Worm (Caenorhabditis elegans) whole organism, young adult: ENCODE results near the gene F45G2.9.

Experiments used
- B0035.1 ChIP-seq: sonication (generic microtip); optimal IDR thresholded peaks from 2 replicates; lab custom pipeline; 2016; ENCODE audit warnings: missing genetic modification characterization, mild to moderate bottlenecking, missing compliant biosample characterization, missing genotype, missing genetic modification reagents
- B0336.3 ChIP-seq: fragments of 200-800 bp; sonication (Bioruptor generic); IDR thresholded peaks from 2 replicates; pipeline ENCODE4 v1.3.6; 2022; ENCODE audit warnings: missing genetic modification characterization, missing compliant biosample characterization
- C06A6.2 ChIP-seq: fragments of 200-800 bp; sonication (Bioruptor generic); conservative IDR thresholded peaks from 2 replicates; pipeline ENCODE4 v1.3.6; 2022; ENCODE audit warnings: missing genetic modification characterization, missing compliant biosample characterization
- F39B2.1 ChIP-seq: fragments of 200-800 bp; sonication (Bioruptor generic); IDR thresholded peaks from 2 replicates; pipeline ENCODE4 v1.3.6; 2022; ENCODE audit warnings: missing genetic modification reagents, missing genetic modification characterization, missing compliant biosample characterization
- F52B5.7 ChIP-seq: sonication (generic microtip); optimal IDR thresholded peaks from 2 replicates; lab custom pipeline; 2016; ENCODE audit warnings: mild to moderate bottlenecking, missing genetic modification characterization, missing compliant biosample characterization
- K12H6.12 ChIP-seq: fragments of 200-800 bp; sonication (Bioruptor generic); optimal IDR thresholded peaks from 2 replicates; lab custom pipeline; 2018; ENCODE audit warnings: mild to moderate bottlenecking, missing genetic modification characterization, missing compliant biosample characterization
- Y53F4B.3 ChIP-seq: fragments of 200-800 bp; sonication (Bioruptor generic); IDR thresholded peaks from 2 replicates; pipeline ENCODE4 v1.3.6; 2022; ENCODE audit warnings: missing genetic modification reagents, missing genetic modification characterization, missing compliant biosample characterization
- akir-1 ChIP-seq: fragments of 200-800 bp; sonication (Bioruptor generic); optimal IDR thresholded peaks from 2 replicates; lab custom pipeline; 2018; ENCODE audit warnings: mild to moderate bottlenecking, missing genetic modification characterization, moderate library complexity, missing compliant biosample characterization
- ama-1 ChIP-seq, 3 experiments: fragments of 150-350 bp in 1 of 3; sonication (generic microtip) in 2 of 3; optimal IDR thresholded peaks; 2 replicates each; lab custom pipeline; 2014 to 2018; ENCODE audit warnings: missing biosample characterization in 2 of 3, missing genetic modification characterization in 2 of 3, missing genetic modification reagents in 2 of 3
- aptf-3 ChIP-seq: fragments of 200-800 bp; sonication (Bioruptor generic); IDR thresholded peaks from 2 replicates; pipeline ENCODE4 v1.3.6; 2022; ENCODE audit warnings: missing genetic modification characterization, missing compliant biosample characterization
- ceh-27 ChIP-seq: fragments of 200-800 bp; sonication (Bioruptor generic); optimal IDR thresholded peaks from 2 replicates; lab custom pipeline; 2018; ENCODE audit warnings: mild to moderate bottlenecking, missing genetic modification characterization, moderate library complexity, missing compliant biosample characterization
- ceh-40 ChIP-seq: fragments of 200-800 bp; sonication (Bioruptor generic); IDR thresholded peaks from 2 replicates; pipeline ENCODE4 v1.3.6; 2022; ENCODE audit warnings: missing genetic modification characterization, missing compliant biosample characterization
- ceh-58 ChIP-seq: fragments of 200-800 bp; sonication (Bioruptor generic); IDR thresholded peaks from 2 replicates; pipeline ENCODE4 v1.3.6; 2022; ENCODE audit warnings: missing genetic modification characterization, missing compliant biosample characterization
- die-1 ChIP-seq: sonication (generic microtip); optimal IDR thresholded peaks from 2 replicates; lab custom pipeline; 2016; ENCODE audit warnings: missing genotype, mild to moderate bottlenecking, missing genetic modification characterization, missing compliant biosample characterization
- dox-1 ChIP-seq: fragments of 200-800 bp; sonication (Bioruptor generic); IDR thresholded peaks from 2 replicates; pipeline ENCODE4 v1.3.6; 2022; ENCODE audit warnings: missing genetic modification reagents, missing genetic modification characterization, missing compliant biosample characterization
- dpl-1 ChIP-seq: fragments of 150-350 bp; optimal IDR thresholded peaks from 2 replicates; lab custom pipeline; 2014; ENCODE audit warnings: missing biosample characterization, missing genetic modification reagents, missing genetic modification characterization
- efl-1 ChIP-seq: fragments of 150-350 bp; optimal IDR thresholded peaks from 2 replicates; lab custom pipeline; 2014; ENCODE audit warnings: missing biosample characterization, missing genetic modification reagents, missing genetic modification characterization
- egl-44 ChIP-seq: fragments of 200-800 bp; sonication (Bioruptor generic); IDR thresholded peaks from 2 replicates; pipeline ENCODE4 v1.3.6; 2022; ENCODE audit warnings: missing genetic modification reagents, missing genetic modification characterization, missing compliant biosample characterization
- egrh-3 ChIP-seq: fragments of 200-800 bp; sonication (Bioruptor generic); IDR thresholded peaks from 2 replicates; pipeline ENCODE4 v1.3.6; 2022; ENCODE audit warnings: missing genetic modification reagents, missing genetic modification characterization, missing compliant biosample characterization
- gei-17 ChIP-seq: fragments of 200-800 bp; sonication (Bioruptor generic); optimal IDR thresholded peaks from 2 replicates; lab custom pipeline; 2018; ENCODE audit warnings: mild to moderate bottlenecking, missing genetic modification characterization, missing compliant biosample characterization
- him-1 ChIP-seq: sonication (generic microtip); optimal IDR thresholded peaks from 2 replicates; lab custom pipeline; 2016; ENCODE audit warnings: missing genotype, missing genetic modification reagents, missing genetic modification characterization, missing compliant biosample characterization
- hlh-12 ChIP-seq: sonication (generic microtip); optimal IDR thresholded peaks from 2 replicates; lab custom pipeline; 2016; ENCODE audit warnings: missing genetic modification characterization, missing compliant biosample characterization
- hmg-20 ChIP-seq: fragments of 200-800 bp; sonication (Bioruptor generic); IDR thresholded peaks from 2 replicates; pipeline ENCODE4 v1.3.6; 2022; ENCODE audit warnings: missing genetic modification reagents, missing genetic modification characterization, missing compliant biosample characterization
- hrde-1 ChIP-seq: sonication (generic microtip); optimal IDR thresholded peaks from 2 replicates; lab custom pipeline; 2016; ENCODE audit warnings: missing genetic modification characterization, mild to moderate bottlenecking, missing compliant biosample characterization, moderate library complexity, missing genotype, missing genetic modification reagents, borderline replicate concordance
- lin-40 ChIP-seq: sonication (generic microtip); optimal IDR thresholded peaks from 2 replicates; lab custom pipeline; 2016; ENCODE audit warnings: missing genetic modification characterization, mild to moderate bottlenecking, missing compliant biosample characterization, missing genotype, missing genetic modification reagents
- lin-54 ChIP-seq: fragments of 200-800 bp; sonication (Bioruptor generic); optimal IDR thresholded peaks from 2 replicates; lab custom pipeline; 2018; ENCODE audit warnings: mild to moderate bottlenecking, missing genetic modification characterization, missing compliant biosample characterization
- lir-1 ChIP-seq: fragments of 200-800 bp; sonication (Bioruptor generic); conservative IDR thresholded peaks from 2 replicates; pipeline ENCODE4 v1.3.6; 2022; ENCODE audit warnings: missing genetic modification reagents, missing genetic modification characterization, missing compliant biosample characterization
- lsl-1 ChIP-seq: fragments of 200-800 bp; sonication (Bioruptor generic); optimal IDR thresholded peaks from 2 replicates; lab custom pipeline; 2018; ENCODE audit warnings: mild to moderate bottlenecking, missing genetic modification characterization, moderate library complexity, missing compliant biosample characterization
- lsy-27 ChIP-seq: sonication (generic microtip); optimal IDR thresholded peaks from 2 replicates; lab custom pipeline; 2017; ENCODE audit warnings: missing genetic modification characterization, mild to moderate bottlenecking, missing compliant biosample characterization, antibody characterized with exemption, missing genotype, borderline replicate concordance; ENCODE audit not compliant: insufficient read depth
- mel-28 ChIP-seq: sonication (generic microtip); optimal IDR thresholded peaks from 2 replicates; lab custom pipeline; 2016; ENCODE audit warnings: borderline replicate concordance, mild to moderate bottlenecking, missing genetic modification characterization, missing compliant biosample characterization
- nfya-2 ChIP-seq: fragments of 200-800 bp; sonication (Bioruptor generic); IDR thresholded peaks from 2 replicates; pipeline ENCODE4 v1.3.6; 2022; ENCODE audit warnings: missing genetic modification reagents, missing genetic modification characterization, missing compliant biosample characterization
- nfyb-1 ChIP-seq: fragments of 200-800 bp; sonication (Bioruptor generic); IDR thresholded peaks from 2 replicates; pipeline ENCODE4 v1.3.6; 2022; ENCODE audit warnings: missing genetic modification reagents, missing genetic modification characterization, missing compliant biosample characterization
- nhr-120 ChIP-seq: fragments of 200-800 bp; sonication (Bioruptor generic); IDR thresholded peaks from 2 replicates; pipeline ENCODE4 v1.3.6; 2022; ENCODE audit warnings: missing genetic modification characterization, missing compliant biosample characterization
- nhr-27 ChIP-seq: fragments of 200-800 bp; sonication (Bioruptor generic); optimal IDR thresholded peaks from 2 replicates; lab custom pipeline; 2018; ENCODE audit warnings: mild to moderate bottlenecking, missing genetic modification characterization, moderate library complexity, missing compliant biosample characterization
- rcor-1 ChIP-seq: fragments of 200-800 bp; sonication (Bioruptor generic); IDR thresholded peaks from 2 replicates; pipeline ENCODE4 v1.3.6; 2022; ENCODE audit warnings: missing genetic modification reagents, missing genetic modification characterization, missing compliant biosample characterization
- rpc-1 ChIP-seq, 2 experiments: fragments of 150-350 bp in 1 of 2; sonication (generic microtip) in 1 of 2; optimal IDR thresholded peaks; 2 replicates each; lab custom pipeline; 2014 to 2018; ENCODE audit warnings: missing biosample characterization in 1 of 2, missing genetic modification characterization in 1 of 2, missing genetic modification reagents in 1 of 2, missing genotype in 1 of 2
- sdz-38 ChIP-seq: sonication (generic microtip); optimal IDR thresholded peaks from 2 replicates; lab custom pipeline; 2016; ENCODE audit warnings: missing genotype, missing genetic modification characterization, missing compliant biosample characterization
- snpc-3.4 ChIP-seq: sonication (generic microtip); optimal IDR thresholded peaks from 2 replicates; lab custom pipeline; 2017; ENCODE audit warnings: missing genetic modification characterization, mild to moderate bottlenecking, missing compliant biosample characterization, antibody characterized with exemption, moderate library complexity, missing genotype, missing genetic modification reagents
- snpc-4 ChIP-seq, 5 experiments: fragments of 150-350 bp in 1 of 5; sonication (generic microtip) in 4 of 5; optimal IDR thresholded peaks; 2 replicates each; lab custom pipeline; 2014 to 2018; ENCODE audit warnings: missing genetic modification characterization in 5 of 5, missing biosample characterization in 3 of 5, antibody characterized with exemption in 2 of 5, mild to moderate bottlenecking in 2 of 5, missing compliant biosample characterization in 2 of 5, missing genotype in 2 of 5, moderate library complexity in 2 of 5, missing genetic modification reagents in 1 of 5
- somi-1 ChIP-seq: fragments of 200-800 bp; sonication (Bioruptor generic); optimal IDR thresholded peaks from 2 replicates; lab custom pipeline; 2018; ENCODE audit warnings: mild to moderate bottlenecking, missing genetic modification characterization, missing compliant biosample characterization
- tbp1 ChIP-seq: fragments of 200-800 bp; sonication (Bioruptor generic); optimal IDR thresholded peaks from 2 replicates; lab custom pipeline; 2018; ENCODE audit warnings: mild to moderate bottlenecking, missing genetic modification characterization, missing compliant biosample characterization
- unc-62 ChIP-seq: fragments of 150-350 bp; optimal IDR thresholded peaks from 2 replicates; lab custom pipeline; 2014; ENCODE audit warnings: missing biosample characterization, missing genetic modification reagents, missing genetic modification characterization
- xnd-1 ChIP-seq: sonication (generic microtip); optimal IDR thresholded peaks from 2 replicates; lab custom pipeline; 2016; ENCODE audit warnings: missing genotype, missing genetic modification reagents, missing genetic modification characterization, missing compliant biosample characterization
- ztf-22 ChIP-seq: fragments of 200-800 bp; sonication (Bioruptor generic); optimal IDR thresholded peaks from 2 replicates; lab custom pipeline; 2018; ENCODE audit warnings: mild to moderate bottlenecking, missing genetic modification characterization, moderate library complexity, missing compliant biosample characterization
- ztf-6 ChIP-seq: fragments of 200-800 bp; sonication (Bioruptor generic); IDR thresholded peaks from 2 replicates; pipeline ENCODE4 v1.3.6; 2022; ENCODE audit warnings: missing genetic modification reagents, missing genetic modification characterization, missing compliant biosample characterization

F45G2.9 gene

DNA sequence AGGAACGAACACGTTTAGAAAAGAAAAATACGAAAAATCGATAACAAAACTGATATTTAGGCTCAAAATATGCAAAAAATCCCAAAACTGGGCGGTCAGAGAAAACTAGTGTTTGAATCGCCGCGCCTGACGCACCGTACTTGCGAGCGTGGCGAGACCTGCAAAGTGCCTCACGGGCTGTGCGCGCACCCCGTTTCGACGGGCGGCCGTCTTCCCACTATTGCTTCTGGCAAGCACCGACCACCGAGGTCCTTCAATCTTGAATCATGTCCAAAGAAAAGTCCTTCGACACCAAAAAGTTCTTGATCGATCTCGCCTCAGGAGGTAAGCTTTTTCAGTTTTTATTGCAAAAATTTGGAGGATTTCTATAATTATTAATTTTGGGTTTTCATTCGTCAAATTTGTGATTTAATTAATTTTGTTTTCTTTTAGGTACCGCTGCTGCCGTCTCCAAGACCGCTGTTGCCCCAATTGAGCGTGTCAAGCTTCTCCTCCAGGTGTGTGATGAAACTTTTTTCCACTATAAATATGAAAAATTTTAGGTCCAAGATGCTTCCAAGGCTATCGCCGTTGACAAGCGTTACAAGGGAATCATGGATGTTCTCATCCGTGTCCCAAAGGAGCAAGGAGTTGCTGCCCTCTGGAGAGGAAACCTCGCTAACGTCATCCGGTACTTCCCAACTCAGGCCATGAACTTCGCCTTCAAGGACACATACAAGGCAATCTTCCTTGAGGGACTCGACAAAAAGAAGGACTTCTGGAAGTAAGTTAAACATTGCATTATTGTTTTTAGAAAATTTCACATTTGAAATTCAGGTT is 26.4 kb upstream of the F45G2.9 start, which contains the start of gene ant-1.1 (continued):
- TF ChIP-seq unc-62, result no peak
- TF ChIP-seq nfyb-1 (GFP tag; lab: Robert Waterston, UW), result peak; percentile 95
- TF ChIP-seq C06A6.2, result peak; percentile 81
- TF ChIP-seq lsy-27 (tag; lab: Kevin White, UChicago), result no peak
- no peak for TF ChIP-seq sdz-38 (tag; lab: Kevin White, UChicago)
- peak; percentile 86 for TF ChIP-seq dpl-1 (GFP tag; lab: Kevin White, UChicago)
- peak; percentile 82 for TF ChIP-seq dox-1 (GFP tag; lab: Robert Waterston, UW)
- TF ChIP-seq B0035.1 (tag; lab: Kevin White, UChicago), result peak; percentile 1
- TF ChIP-seq efl-1 (GFP tag; lab: Kevin White, UChicago), result peak; percentile 86
- peak; percentile 35 for TF ChIP-seq somi-1 (GFP tag; lab: Kevin White, UChicago)
- TF ChIP-seq rpc-1 (optimal IDR thresholded peaks at IDR 0.05; lab: Kevin White, UChicago), result peak; percentile 21
- TF ChIP-seq rpc-1 (tag; optimal IDR thresholded peaks at IDR 0.05; lab: Kevin White, UChicago), result no peak
- TF ChIP-seq B0336.3 (GFP tag; lab: Robert Waterston, UW), result peak; percentile 72; the same call in 1 of the 2 replicates
- TF ChIP-seq die-1 (tag; lab: Kevin White, UChicago), result peak; percentile 35
- peak; percentile 68 for TF ChIP-seq hmg-20
- TF ChIP-seq lin-54, result peak; percentile 99
- TF ChIP-seq xnd-1, result peak; percentile 45
- no peak for TF ChIP-seq hrde-1 (tag; lab: Kevin White, UChicago)
- no peak for TF ChIP-seq nfya-2 (GFP tag; lab: Robert Waterston, UW)
- TF ChIP-seq F39B2.1, result peak; percentile 73; the same call in 1 of the 2 replicates
- TF ChIP-seq ama-1 (optimal IDR thresholded peaks at IDR 0.05; lab: Kevin White, UChicago), result peak; percentile 82
- no peak for TF ChIP-seq ama-1 (GFP tag; optimal IDR thresholded peaks at IDR 0.05; lab: Kevin White, UChicago)
- TF ChIP-seq snpc-3.4 (tag; lab: Kevin White, UChicago), result peak; percentile 77
- TF ChIP-seq rcor-1 (GFP tag; lab: Robert Waterston, UW), result peak; percentile 87
- TF ChIP-seq ztf-22, result no peak
- TF ChIP-seq lin-40, result peak; percentile 91
- TF ChIP-seq him-1 (tag; lab: Kevin White, UChicago), result no peak
- no peak for TF ChIP-seq ceh-58 (GFP tag; lab: Robert Waterston, UW)
- TF ChIP-seq K12H6.12, result peak; percentile 85
- TF ChIP-seq lsl-1 (GFP tag; lab: Kevin White, UChicago), result peak; percentile 88
- peak; percentile 88 for TF ChIP-seq egrh-3 (GFP tag; lab: Robert Waterston, UW)
- no peak for TF ChIP-seq hlh-12
- TF ChIP-seq F52B5.7 (tag; lab: Kevin White, UChicago), result no peak
- TF ChIP-seq aptf-3 (GFP tag; lab: Robert Waterston, UW), result peak; percentile 61; the same call in 1 of the 2 replicates
- TF ChIP-seq nhr-120 (GFP tag; lab: Robert Waterston, UW), result no peak
- 0 out of 2 replicates have a peak, but pooled peaks have one; percentile 38 for TF ChIP-seq ztf-6 (GFP tag; lab: Robert Waterston, UW)
- TF ChIP-seq gei-17 (GFP tag; lab: Kevin White, UChicago), result peak; percentile 45
- no peak for TF ChIP-seq egl-44 (GFP tag; lab: Robert Waterston, UW)
- no peak for TF ChIP-seq nhr-27 (tag; lab: Kevin White, UChicago)
- TF ChIP-seq akir-1 (GFP tag; lab: Kevin White, UChicago), result no peak
- TF ChIP-seq lir-1 (GFP tag; lab: Robert Waterston, UW), result peak; percentile 88
- TF ChIP-seq mel-28, result peak; percentile 38
- no peak for TF ChIP-seq ceh-40
- peak; percentile 69 for TF ChIP-seq tbp1 (GFP tag; lab: Kevin White, UChicago)
- no peak for TF ChIP-seq snpc-4 (GFP tag; optimal IDR thresholded peaks at IDR 0.05; lab: Kevin White, UChicago)
- TF ChIP-seq snpc-4 (tag; optimal IDR thresholded peaks at IDR 0.05; lab: Kevin White, UChicago), result peak in 3 of 4 experiments; percentile 34 to 65 (median 57)
- TF ChIP-seq Y53F4B.3, result peak; percentile 63
- peak; percentile 89 for TF ChIP-seq ceh-27 (GFP tag; lab: Kevin White, UChicago)
